Worm (Caenorhabditis elegans): ENCODE measurements around the gene srj-21.
A peak's percentile ranks its signal among the peaks of the same experiment; 100 is the strongest.

The srj-21 gene

DNA sequence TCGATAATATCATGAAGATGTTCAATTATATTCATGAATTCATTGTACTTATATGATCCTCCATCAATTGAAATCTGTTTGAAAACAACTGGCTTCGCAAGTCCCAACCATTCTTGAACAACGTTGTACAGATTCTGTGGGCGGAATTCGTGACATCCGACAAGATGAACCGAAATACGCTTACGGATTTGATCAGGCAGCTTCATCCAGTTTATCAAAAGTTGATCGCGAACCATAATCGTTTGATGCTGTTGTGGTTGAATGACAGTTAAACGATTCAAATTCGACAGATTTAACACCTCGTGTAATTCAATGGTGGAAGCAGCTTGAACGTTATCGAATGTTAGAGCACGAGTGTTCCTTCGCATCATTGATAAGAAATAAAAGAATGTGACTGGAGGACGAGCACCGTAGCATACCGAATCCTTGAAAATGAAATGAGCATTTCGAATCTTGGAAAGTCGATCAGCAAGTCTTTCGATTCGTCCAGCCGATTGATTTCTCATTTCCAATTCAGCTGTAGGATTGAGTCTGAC is 31.4 kb upstream of the srj-21 start:
- TF ChIP-seq nhr-10 (tag; optimal IDR thresholded peaks at IDR 0.05) (no peak), gmeb-1 (tag; optimal IDR thresholded peaks at IDR 0.05) (no peak), lin-13 (GFP tag; optimal IDR thresholded peaks at IDR 0.05) (no peak), lin-11 (tag; optimal IDR thresholded peaks at IDR 0.05) (no peak), unc-55 (GFP tag; optimal IDR thresholded peaks at IDR 0.05) (no peak), ceh-16 (tag; optimal IDR thresholded peaks at IDR 0.05) (no peak), mdl-1 (tag; optimal IDR thresholded peaks at IDR 0.05) (no peak), snpc-4 (tag; optimal IDR thresholded peaks at IDR 0.05) (no peak), ama-1 (optimal IDR thresholded peaks at IDR 0.05) (no peak), Y55F3AM.14 (GFP tag; optimal IDR thresholded peaks at IDR 0.05) (no peak), elt-1 (tag; optimal IDR thresholded peaks at IDR 0.05) (no peak), nhr-77 (tag; optimal IDR thresholded peaks at IDR 0.05) (no peak), zag-1 (tag; optimal IDR thresholded peaks at IDR 0.05) (no peak), fos-1 (tag; optimal IDR thresholded peaks at IDR 0.05) (no peak)

DNA sequence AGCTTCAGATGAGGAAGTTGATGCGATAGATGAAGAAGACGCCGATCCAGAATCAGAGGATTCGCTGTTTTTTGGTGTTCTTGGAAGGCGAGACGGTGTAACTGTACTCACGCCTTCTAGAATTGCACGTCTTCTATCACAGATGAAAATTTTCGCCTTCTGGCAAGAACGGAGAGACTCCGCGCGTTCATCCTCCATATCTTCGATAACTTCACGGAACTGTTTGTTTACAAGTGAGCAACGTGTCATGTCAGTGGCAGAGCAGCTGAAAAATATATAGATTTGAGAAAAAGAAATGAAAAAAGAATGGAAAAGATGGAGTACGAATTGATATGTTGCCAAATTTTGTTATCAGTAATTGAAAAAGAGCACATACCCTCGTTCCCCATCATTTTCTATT is 30.5 kb upstream of the srj-21 start:
- TF ChIP-seq Y55F3AM.14 (GFP tag; optimal IDR thresholded peaks at IDR 0.05), result peak; percentile 56
- no peak for TF ChIP-seq nhr-129 (tag; optimal IDR thresholded peaks at IDR 0.05)

DNA sequence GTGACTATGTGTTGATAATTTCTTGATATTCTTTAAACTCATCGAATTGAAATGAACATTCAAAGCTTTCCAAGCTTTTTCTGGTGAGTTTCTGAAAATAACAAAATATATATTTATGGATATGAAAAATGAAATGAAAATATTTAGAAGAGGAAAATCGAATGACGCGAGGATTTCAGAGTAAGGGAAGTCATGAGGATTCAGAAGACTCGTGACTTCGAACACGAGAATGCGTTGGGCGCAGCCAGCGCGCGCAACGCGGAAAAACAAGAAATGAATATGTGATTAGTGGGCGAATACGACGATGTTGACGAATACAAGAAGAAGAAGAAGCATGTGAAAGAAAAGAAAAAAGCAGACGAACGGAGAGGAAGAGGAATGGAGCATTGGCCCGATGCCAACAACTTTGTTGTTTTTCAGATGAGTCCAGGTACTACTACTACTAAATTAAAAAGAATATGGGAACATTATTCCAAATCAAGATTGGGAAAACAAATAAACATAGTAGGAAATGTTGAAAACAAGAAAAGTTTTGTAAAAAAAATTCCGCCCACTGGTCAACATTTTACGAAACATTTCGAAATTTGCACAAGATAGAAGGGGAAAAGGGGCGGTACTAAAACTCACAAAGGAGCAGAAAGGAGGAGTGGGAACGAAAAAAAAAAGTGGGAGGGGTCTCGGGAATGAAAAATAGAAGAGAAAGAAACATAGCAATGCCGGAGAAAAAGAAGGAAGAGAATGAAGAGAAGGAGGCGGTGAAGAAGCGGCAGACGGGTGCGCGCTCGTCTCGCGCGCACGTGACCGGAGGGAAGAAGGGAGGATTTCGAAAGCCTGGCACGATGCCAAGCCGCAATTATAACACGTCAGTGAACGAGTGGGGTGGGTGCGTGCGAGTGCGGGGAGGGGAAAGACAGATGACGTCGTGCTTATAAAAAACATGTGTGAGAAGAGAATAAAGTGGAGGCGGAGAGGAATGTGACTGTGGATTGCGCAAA is 29.7 kb upstream of the srj-21 start:
- TF ChIP-seq ZK546.5 (tag; optimal IDR thresholded peaks at IDR 0.05) (no peak), skn-1 (tag; optimal IDR thresholded peaks at IDR 0.05) (no peak), lsy-2 (tag; optimal IDR thresholded peaks at IDR 0.05) (peak; percentile 42 to 90), aly-2 (tag; optimal IDR thresholded peaks at IDR 0.05) (no peak), sma-9 (GFP tag; optimal IDR thresholded peaks at IDR 0.05) (peak; percentile 99), sma-9 (tag; optimal IDR thresholded peaks at IDR 0.05) (no peak), ama-1 (optimal IDR thresholded peaks at IDR 0.05) (peak; percentile 81), ztf-11 (tag; optimal IDR thresholded peaks at IDR 0.05) (peak; percentile 13), nhr-11 (tag; optimal IDR thresholded peaks at IDR 0.05) (no peak), lin-11 (tag; optimal IDR thresholded peaks at IDR 0.05) (peak; percentile 90), unc-39 (tag; optimal IDR thresholded peaks at IDR 0.05) (peak; percentile 43), elt-3 (tag; optimal IDR thresholded peaks at IDR 0.05) (no peak), nhr-25 (tag; optimal IDR thresholded peaks at IDR 0.05) (peak; percentile 94), mbf-1 (tag; optimal IDR thresholded peaks at IDR 0.05) (no peak), sem-4 (tag; optimal IDR thresholded peaks at IDR 0.05) (peak; percentile 98), zag-1 (tag; optimal IDR thresholded peaks at IDR 0.05) (peak; percentile 94), mdl-1 (tag; optimal IDR thresholded peaks at IDR 0.05) (peak; percentile 98 to 99), nhr-237 (tag; optimal IDR thresholded peaks at IDR 0.05) (no peak), mab-5 (tag; optimal IDR thresholded peaks at IDR 0.05) (peak; percentile 84), nhr-129 (tag; optimal IDR thresholded peaks at IDR 0.05) (peak; percentile 89), lin-13 (GFP tag; optimal IDR thresholded peaks at IDR 0.05) (peak; percentile 87), ztf-1 (GFP tag; conservative IDR thresholded peaks at IDR 0.05) (no peak), gmeb-1 (tag; optimal IDR thresholded peaks at IDR 0.05) (peak; percentile 75), R02D3.7 (tag; optimal IDR thresholded peaks at IDR 0.05) (no peak), snpc-4 (tag; optimal IDR thresholded peaks at IDR 0.05) (peak; percentile 95), ceh-82 (tag; optimal IDR thresholded peaks at IDR 0.05) (peak; percentile 73), C34F6.9 (tag; optimal IDR thresholded peaks at IDR 0.05) (peak; percentile 95), nhr-12 (tag; optimal IDR thresholded peaks at IDR 0.05) (peak; percentile 16), ceh-16 (tag; optimal IDR thresholded peaks at IDR 0.05) (peak; percentile 94), peb-1 (tag; optimal IDR thresholded peaks at IDR 0.05) (no peak), sma-3 (GFP tag; optimal IDR thresholded peaks at IDR 0.05) (peak; percentile 49), nhr-10 (tag; optimal IDR thresholded peaks at IDR 0.05) (no peak), Y55F3AM.14 (GFP tag; optimal IDR thresholded peaks at IDR 0.05) (peak; percentile 100), nhr-77 (tag; optimal IDR thresholded peaks at IDR 0.05) (no peak), alr-1 (tag; optimal IDR thresholded peaks at IDR 0.05) (no peak), nhr-21 (tag; optimal IDR thresholded peaks at IDR 0.05) (peak; percentile 91), blmp-1 (tag; optimal IDR thresholded peaks at IDR 0.05; ENCODE audit: insufficient read depth) (peak; percentile 80), lin-39 (tag; optimal IDR thresholded peaks at IDR 0.05) (peak; percentile 17), ztf-4 (tag; optimal IDR thresholded peaks at IDR 0.05) (peak; percentile 95), crh-2 (tag; optimal IDR thresholded peaks at IDR 0.05) (peak; percentile 90), unc-62 (GFP tag; optimal IDR thresholded peaks at IDR 0.05) (peak; percentile 90), nhr-6 (tag; optimal IDR thresholded peaks at IDR 0.05) (peak; percentile 85), fos-1 (tag; optimal IDR thresholded peaks at IDR 0.05) (peak; percentile 74), F13H6.1 (tag; optimal IDR thresholded peaks at IDR 0.05) (peak; percentile 95), elt-1 (tag; optimal IDR thresholded peaks at IDR 0.05) (no peak)

Measured in whole organism, L2 larva.